Worm (Caenorhabditis elegans): ENCODE results near the gene sor-3.

DNA sequence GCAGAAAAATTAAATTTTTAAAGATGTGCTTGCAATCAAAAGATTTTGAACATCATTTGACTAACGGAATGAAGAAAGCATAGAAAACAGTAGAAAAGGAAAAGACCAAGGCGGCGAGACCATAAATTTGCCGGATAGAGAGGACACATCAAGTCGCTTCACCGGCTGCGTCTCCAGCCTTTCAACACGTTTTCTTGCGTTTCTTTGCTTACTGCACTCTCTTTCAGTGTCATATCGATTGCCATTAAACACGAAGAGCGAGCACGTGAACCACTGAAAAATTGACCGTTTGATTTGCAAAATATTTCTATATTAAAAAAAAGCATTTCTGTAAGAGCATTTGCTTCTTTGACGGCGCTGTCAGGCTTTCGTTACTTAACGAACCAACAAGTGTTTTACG lies 5.3 kb upstream of the sor-3 start:
- TF ChIP-seq unc-39 (tag; optimal IDR thresholded peaks at IDR 0.05) (no peak), lim-7 (GFP tag; IDR thresholded peaks at IDR 0.05) (no peak), ama-1 (optimal IDR thresholded peaks at IDR 0.05) (no peak), nhr-237 (tag; optimal IDR thresholded peaks at IDR 0.05) (no peak), nhr-25 (tag; optimal IDR thresholded peaks at IDR 0.05; ENCODE audit: borderline replicate concordance, insufficient read depth) (no peak), zag-1 (tag; optimal IDR thresholded peaks at IDR 0.05) (no peak), snpc-4 (tag; optimal IDR thresholded peaks at IDR 0.05) (no peak), hlh-11 (tag; optimal IDR thresholded peaks at IDR 0.05) (peak; percentile 27), ceh-20 (GFP tag; IDR thresholded peaks at IDR 0.05) (no peak), R02D3.7 (tag; optimal IDR thresholded peaks at IDR 0.05) (no peak), lir-3 (tag; optimal IDR thresholded peaks at IDR 0.05) (no peak), sdz-12 (GFP tag; optimal IDR thresholded peaks at IDR 0.05) (no peak), lin-29 (GFP tag; IDR thresholded peaks at IDR 0.05) (no peak), lsy-2 (tag; optimal IDR thresholded peaks at IDR 0.05) (peak in 1 of 2 experiments; percentile 49)

Measured in whole organism, L4 larva.